Worm (Caenorhabditis elegans) whole organism, young adult: ENCODE results near the gene bath-23.

Experiments
- B0035.1 ChIP-seq: sonication (generic microtip); optimal IDR thresholded peaks from 2 replicates; lab custom pipeline; 2016; ENCODE audit warnings: missing genetic modification characterization, mild to moderate bottlenecking, missing compliant biosample characterization, missing genotype, missing genetic modification reagents
- C17E4.6 ChIP-seq: fragments of 200-800 bp; sonication (Bioruptor generic); IDR thresholded peaks from 2 replicates; pipeline ENCODE4 v1.3.6; 2022; ENCODE audit warnings: missing genetic modification reagents, missing genetic modification characterization, missing compliant biosample characterization
- F22D6.2 ChIP-seq: sonication (generic microtip); optimal IDR thresholded peaks from 2 replicates; lab custom pipeline; 2016; ENCODE audit warnings: mild to moderate bottlenecking, missing genetic modification characterization, missing compliant biosample characterization
- F49E8.2 ChIP-seq: sonication (generic microtip); optimal IDR thresholded peaks from 3 replicates; lab custom pipeline; 2017; ENCODE audit warnings: missing genetic modification characterization, mild to moderate bottlenecking, missing compliant biosample characterization, antibody characterized with exemption, moderate library complexity; ENCODE audit not compliant: insufficient read depth
- T07F8.4 ChIP-seq: sonication (generic microtip); optimal IDR thresholded peaks from 2 replicates; lab custom pipeline; 2016; ENCODE audit warnings: mild to moderate bottlenecking, missing genetic modification characterization, moderate library complexity, missing compliant biosample characterization
- Y53G8AR.9 ChIP-seq: fragments of 200-800 bp; sonication (Bioruptor generic); conservative IDR thresholded peaks from 2 replicates; pipeline ENCODE4 v1.3.6; 2022; ENCODE audit warnings: missing genetic modification reagents, missing genetic modification characterization, missing compliant biosample characterization
- atf-7 ChIP-seq: sonication (generic microtip); optimal IDR thresholded peaks from 2 replicates; lab custom pipeline; 2017; ENCODE audit warnings: mild to moderate bottlenecking, missing genetic modification characterization, missing compliant biosample characterization
- attf-3 ChIP-seq: fragments of 200-800 bp; sonication (Bioruptor generic); conservative IDR thresholded peaks from 2 replicates; pipeline ENCODE4 v1.3.6; 2022; ENCODE audit warnings: missing genetic modification reagents, missing genetic modification characterization, missing compliant biosample characterization
- bed-2 ChIP-seq: fragments of 200-800 bp; sonication (Bioruptor generic); IDR thresholded peaks from 2 replicates; pipeline ENCODE4 v1.3.6; 2022; ENCODE audit warnings: missing genetic modification reagents, missing genetic modification characterization, missing compliant biosample characterization
- ccch-3 ChIP-seq: fragments of 200-800 bp; sonication (Bioruptor generic); optimal IDR thresholded peaks from 2 replicates; lab custom pipeline; 2018; ENCODE audit warnings: mild to moderate bottlenecking, missing genetic modification characterization, missing compliant biosample characterization
- cebp-1 ChIP-seq, 2 experiments: fragments of 200-800 bp in 1 of 2; sonication (Bioruptor generic) in 1 of 2; sonication (generic microtip) in 1 of 2; IDR thresholded peaks in 1 of 2; optimal IDR thresholded peaks in 1 of 2; 2 replicates each; pipeline versions ENCODE4 v1.3.6 to Lab custom; 2017 to 2022; ENCODE audit warnings: missing compliant biosample characterization in 2 of 2, missing genetic modification characterization in 2 of 2, mild to moderate bottlenecking in 1 of 2, missing genetic modification reagents in 1 of 2, moderate library complexity in 1 of 2
- cebp-2 ChIP-seq: fragments of 200-800 bp; sonication (Bioruptor generic); IDR thresholded peaks from 2 replicates; pipeline ENCODE4 v1.3.6; 2022; ENCODE audit warnings: missing genetic modification characterization, missing compliant biosample characterization
- ceh-100 ChIP-seq: fragments of 200-800 bp; sonication (Bioruptor generic); IDR thresholded peaks from 2 replicates; pipeline ENCODE4 v1.3.6; 2022; ENCODE audit warnings: missing genetic modification reagents, missing genetic modification characterization, missing compliant biosample characterization
- die-1 ChIP-seq: sonication (generic microtip); optimal IDR thresholded peaks from 2 replicates; lab custom pipeline; 2016; ENCODE audit warnings: missing genotype, mild to moderate bottlenecking, missing genetic modification characterization, missing compliant biosample characterization
- efl-1 ChIP-seq: fragments of 150-350 bp; optimal IDR thresholded peaks from 2 replicates; lab custom pipeline; 2014; ENCODE audit warnings: missing biosample characterization, missing genetic modification reagents, missing genetic modification characterization
- ekl-4 ChIP-seq: fragments of 200-800 bp; sonication (Bioruptor generic); IDR thresholded peaks from 2 replicates; pipeline ENCODE4 v1.3.6; 2022; ENCODE audit warnings: missing genetic modification reagents, missing genetic modification characterization, missing compliant biosample characterization
- fkh-3 ChIP-seq: sonication (generic microtip); optimal IDR thresholded peaks from 2 replicates; lab custom pipeline; 2016; ENCODE audit warnings: mild to moderate bottlenecking, missing genetic modification characterization, missing compliant biosample characterization
- gei-17 ChIP-seq: fragments of 200-800 bp; sonication (Bioruptor generic); optimal IDR thresholded peaks from 2 replicates; lab custom pipeline; 2018; ENCODE audit warnings: mild to moderate bottlenecking, missing genetic modification characterization, missing compliant biosample characterization
- him-1 ChIP-seq: sonication (generic microtip); optimal IDR thresholded peaks from 2 replicates; lab custom pipeline; 2016; ENCODE audit warnings: missing genotype, missing genetic modification reagents, missing genetic modification characterization, missing compliant biosample characterization
- hlh-26 ChIP-seq: fragments of 200-800 bp; sonication (Bioruptor generic); conservative IDR thresholded peaks from 2 replicates; pipeline ENCODE4 v1.3.6; 2022; ENCODE audit warnings: missing genetic modification reagents, missing genetic modification characterization, missing compliant biosample characterization
- let-526 ChIP-seq: fragments of 200-800 bp; sonication (Bioruptor generic); IDR thresholded peaks from 2 replicates; pipeline ENCODE4 v1.3.6; 2022; ENCODE audit warnings: missing genetic modification reagents, missing genetic modification characterization, missing compliant biosample characterization
- lin-35 ChIP-seq, 3 experiments: fragments of 150-350 bp in 2 of 3; sonication (generic microtip) in 1 of 3; optimal IDR thresholded peaks; 2 replicates each; lab custom pipeline; 2014 to 2018; ENCODE audit warnings: missing biosample characterization in 3 of 3, missing genetic modification characterization in 3 of 3, missing genetic modification reagents in 3 of 3
- lir-1 ChIP-seq: fragments of 200-800 bp; sonication (Bioruptor generic); conservative IDR thresholded peaks from 2 replicates; pipeline ENCODE4 v1.3.6; 2022; ENCODE audit warnings: missing genetic modification reagents, missing genetic modification characterization, missing compliant biosample characterization
- madf-10 ChIP-seq: sonication (generic microtip); optimal IDR thresholded peaks from 2 replicates; lab custom pipeline; 2016; ENCODE audit warnings: mild to moderate bottlenecking, missing genetic modification characterization, missing compliant biosample characterization
- madf-8 ChIP-seq: fragments of 200-800 bp; sonication (Bioruptor generic); conservative IDR thresholded peaks from 2 replicates; pipeline ENCODE4 v1.3.6; 2022; ENCODE audit warnings: missing genetic modification reagents, missing genetic modification characterization, missing compliant biosample characterization
- nhr-27 ChIP-seq: fragments of 200-800 bp; sonication (Bioruptor generic); optimal IDR thresholded peaks from 2 replicates; lab custom pipeline; 2018; ENCODE audit warnings: mild to moderate bottlenecking, missing genetic modification characterization, moderate library complexity, missing compliant biosample characterization
- pbrm-1 ChIP-seq: fragments of 200-800 bp; sonication (Bioruptor generic); IDR thresholded peaks from 2 replicates; pipeline ENCODE4 v1.3.6; 2022; ENCODE audit warnings: missing genetic modification reagents, missing genetic modification characterization, missing compliant biosample characterization
- rpc-1 ChIP-seq, 2 experiments: fragments of 150-350 bp in 1 of 2; sonication (generic microtip) in 1 of 2; optimal IDR thresholded peaks; 2 replicates each; lab custom pipeline; 2014 to 2018; ENCODE audit warnings: missing biosample characterization in 1 of 2, missing genetic modification characterization in 1 of 2, missing genetic modification reagents in 1 of 2, missing genotype in 1 of 2
- somi-1 ChIP-seq: fragments of 200-800 bp; sonication (Bioruptor generic); optimal IDR thresholded peaks from 2 replicates; lab custom pipeline; 2018; ENCODE audit warnings: mild to moderate bottlenecking, missing genetic modification characterization, missing compliant biosample characterization
- tlf-1 ChIP-seq: fragments of 200-800 bp; sonication (Bioruptor generic); optimal IDR thresholded peaks from 2 replicates; lab custom pipeline; 2018; ENCODE audit warnings: mild to moderate bottlenecking, missing genetic modification characterization, missing compliant biosample characterization
- unc-62 ChIP-seq: fragments of 150-350 bp; optimal IDR thresholded peaks from 2 replicates; lab custom pipeline; 2014; ENCODE audit warnings: missing biosample characterization, missing genetic modification reagents, missing genetic modification characterization
- ztf-18 ChIP-seq: sonication (generic microtip); optimal IDR thresholded peaks from 2 replicates; lab custom pipeline; 2016; ENCODE audit warnings: missing genotype, mild to moderate bottlenecking, missing genetic modification characterization, missing compliant biosample characterization
- ztf-22 ChIP-seq: fragments of 200-800 bp; sonication (Bioruptor generic); optimal IDR thresholded peaks from 2 replicates; lab custom pipeline; 2018; ENCODE audit warnings: mild to moderate bottlenecking, missing genetic modification characterization, moderate library complexity, missing compliant biosample characterization
- ztf-28 ChIP-seq: fragments of 200-800 bp; sonication (Bioruptor generic); IDR thresholded peaks from 2 replicates; pipeline ENCODE4 v1.3.6; 2022; ENCODE audit warnings: missing genetic modification reagents, missing genetic modification characterization, missing compliant biosample characterization

bath-23 gene

DNA sequence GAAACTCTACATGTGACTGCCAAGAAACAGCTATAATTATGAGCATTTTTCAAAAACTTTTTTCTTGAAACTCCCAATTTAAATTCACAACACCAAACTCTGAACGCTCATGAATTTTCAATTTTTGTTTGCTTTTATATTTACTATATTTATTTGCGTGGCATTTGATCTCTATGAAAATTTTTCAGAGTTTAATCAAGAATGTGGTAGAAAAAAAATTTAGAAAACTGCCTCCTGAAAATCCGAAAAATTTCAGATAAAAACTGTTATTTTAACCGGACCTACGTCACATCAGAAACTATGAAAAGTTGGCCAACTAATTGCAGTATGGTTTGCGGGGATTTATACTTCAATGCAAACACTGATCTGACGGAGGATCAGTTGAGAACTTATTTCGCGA lies 39.1 kb upstream of the bath-23 start, which contains the start of gene irld-27:
irld-27 (plus strand) TSS at position 301 of the 400 bp plus-strand sequence.
- TF ChIP-seq C17E4.6 (GFP tag; lab: Robert Waterston, UW) (no peak), cebp-1 (GFP tag; IDR thresholded peaks at IDR 0.05; lab: Robert Waterston, UW) (no peak), cebp-1 (tag; optimal IDR thresholded peaks at IDR 0.05; lab: Kevin White, UChicago) (no peak), atf-7 (tag; lab: Kevin White, UChicago) (no peak), hlh-26 (GFP tag; lab: Robert Waterston, UW) (no peak), ztf-18 (tag; lab: Kevin White, UChicago) (no peak), madf-10 (no peak), somi-1 (GFP tag; lab: Kevin White, UChicago) (no peak), lir-1 (GFP tag; lab: Robert Waterston, UW) (no peak)

DNA sequence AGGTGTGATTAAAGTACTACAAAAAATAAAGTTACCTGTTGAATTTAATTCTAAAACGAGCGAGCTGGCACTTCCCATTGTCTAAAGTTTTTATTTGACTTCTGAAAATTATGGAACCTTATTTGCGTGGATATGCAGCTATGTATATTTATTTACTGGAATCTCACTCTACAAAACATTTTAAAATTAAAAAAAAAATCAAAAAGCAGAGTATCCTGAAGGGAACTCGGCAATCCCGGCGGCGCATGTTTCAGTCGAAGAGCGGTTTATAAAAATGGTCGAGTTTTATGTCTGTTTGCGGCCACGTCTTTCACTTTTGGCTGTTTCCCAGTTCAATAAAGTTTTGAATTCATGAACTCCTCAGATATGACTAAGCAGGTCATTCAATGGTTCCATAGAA lies 34.1 kb upstream of the bath-23 start, which contains the start of gene F14D2.19:
F14D2.19 (minus strand) TSS at position 101 of the 400 bp plus-strand sequence.
- no peak for TF ChIP-seq atf-7 (tag; lab: Kevin White, UChicago)
- TF ChIP-seq somi-1 (GFP tag; lab: Kevin White, UChicago) = no peak
- TF ChIP-seq T07F8.4 (tag; lab: Kevin White, UChicago) = no peak
- no peak for TF ChIP-seq F22D6.2 (tag; lab: Kevin White, UChicago)
- no peak for TF ChIP-seq rpc-1 (optimal IDR thresholded peaks at IDR 0.05; lab: Kevin White, UChicago)
- TF ChIP-seq rpc-1 (tag; optimal IDR thresholded peaks at IDR 0.05; lab: Kevin White, UChicago) = no peak
- TF ChIP-seq B0035.1 (tag; lab: Kevin White, UChicago) = no peak
- TF ChIP-seq lin-35 (GFP tag; optimal IDR thresholded peaks at IDR 0.05; lab: Kevin White, UChicago) = no peak

ce11 chrII:3338556-3338955 lies 32.6 kb upstream of the bath-23 start, which contains the start of gene F14D2.7:
F14D2.7 (minus strand) TSS chrII:3338656.
- TF ChIP-seq tlf-1 (GFP tag; lab: Kevin White, UChicago) (no peak), him-1 (tag; lab: Kevin White, UChicago) (no peak), ekl-4 (no peak), nhr-27 (no peak), unc-62 (GFP tag; lab: Kevin White, UChicago) (no peak), die-1 (tag; lab: Kevin White, UChicago) (no peak), bed-2 (GFP tag; lab: Robert Waterston, UW) (no peak), B0035.1 (tag; lab: Kevin White, UChicago) (no peak)

- TF ChIP-seq attf-3 (no peak), ceh-100 (no peak), cebp-2 (GFP tag; lab: Robert Waterston, UW) (no peak), pbrm-1 (no peak), rpc-1 (optimal IDR thresholded peaks at IDR 0.05; lab: Kevin White, UChicago) (no peak), rpc-1 (tag; optimal IDR thresholded peaks at IDR 0.05; lab: Kevin White, UChicago) (no peak), ztf-22 (GFP tag; lab: Kevin White, UChicago) (no peak), gei-17 (GFP tag; lab: Kevin White, UChicago) (no peak), ccch-3 (GFP tag; lab: Kevin White, UChicago) (no peak), madf-8 (GFP tag; lab: Robert Waterston, UW) (no peak), F49E8.2 (tag; lab: Kevin White, UChicago) (no peak), ztf-28 (GFP tag; lab: Robert Waterston, UW) (no peak), let-526 (GFP tag; lab: Robert Waterston, UW) (no peak), B0035.1 (tag; lab: Kevin White, UChicago) (no peak), efl-1 (no peak), fkh-3 (no peak), Y53G8AR.9 (GFP tag; lab: Robert Waterston, UW) (no peak), bed-2 (GFP tag; lab: Robert Waterston, UW) (no peak)
- TF ChIP-seq, all 124 proteins: peak for 0
These were observed 30.9 kb upstream of the bath-23 start, which contains the start of gene F14D2.5 for ce11 chrII:3340251-3340650. F14D2.5 (plus strand) TSS chrII:3340551.
